Worm (Caenorhabditis elegans) whole organism, dauer: ENCODE results near the gene pqn-31.

ENCODE experiments used
- unc-62 ChIP-seq: sonication (generic microtip); optimal IDR thresholded peaks from 2 replicates; lab custom pipeline; 2017; ENCODE audit warnings: missing biosample characterization, missing genetic modification reagents, missing genetic modification characterization

The pqn-31 gene

ce11 chrV:9084252-9084651, 25.1 kb upstream of the pqn-31 start:
- TF ChIP-seq unc-62 (GFP tag; lab: Kevin White, UChicago), result no peak

- no peak for TF ChIP-seq unc-62 (GFP tag; lab: Kevin White, UChicago)
Observed at ce11 chrV:9085845-9086244, 23.5 kb upstream of the pqn-31 start.

- no peak for TF ChIP-seq unc-62 (GFP tag; lab: Kevin White, UChicago)
Observed at ce11 chrV:9088758-9089157, 20.6 kb upstream of the pqn-31 start.

ce11 chrV:9092209-9092608, 17.2 kb upstream of the pqn-31 start, which contains the start of gene T27E4.1:
Gene T27E4.1, plus strand, starts transcription at chrV:9092345.
- TF ChIP-seq unc-62 (GFP tag; lab: Kevin White, UChicago), result no peak

ce11 chrV:9094060-9094628, 15.2 kb upstream of the pqn-31 start:
- TF ChIP-seq unc-62 (GFP tag; lab: Kevin White, UChicago), result no peak

ce11 chrV:9094976-9095375, 14.4 kb upstream of the pqn-31 start:
- no peak for TF ChIP-seq unc-62 (GFP tag; lab: Kevin White, UChicago)

- TF ChIP-seq unc-62 (GFP tag; lab: Kevin White, UChicago), result no peak
Observed at ce11 chrV:9095613-9096317, 13.6 kb upstream of the pqn-31 start, which contains the start of gene F21C10.10. Gene F21C10.10, plus strand, starts transcription at chrV:9096267.

- no peak for TF ChIP-seq unc-62 (GFP tag; lab: Kevin White, UChicago)
Observed at ce11 chrV:9096674-9097073, 12.7 kb upstream of the pqn-31 start.

ce11 chrV:9097213-9097612, 12.2 kb upstream of the pqn-31 start:
- no peak for TF ChIP-seq unc-62 (GFP tag; lab: Kevin White, UChicago)

ce11 chrV:9098280-9098973, 11.0 kb upstream of the pqn-31 start, which contains the start of gene F21C10.9:
Gene F21C10.9, minus strand, starts transcription at chrV:9098696.
- TF ChIP-seq unc-62 (GFP tag; lab: Kevin White, UChicago), result no peak

ce11 chrV:9101062-9101461, 8.3 kb upstream of the pqn-31 start, which contains the start of gene frpr-6:
Gene frpr-6, minus strand, starts transcription at chrV:9101162.
- TF ChIP-seq unc-62 (GFP tag; lab: Kevin White, UChicago), result no peak

- TF ChIP-seq unc-62 (GFP tag; lab: Kevin White, UChicago), result no peak
Observed at ce11 chrV:9108219-9108618, 1.2 kb upstream of the pqn-31 start, which contains the start of gene F21C10.18. Gene F21C10.18, plus strand, starts transcription at chrV:9108519.

- no peak for TF ChIP-seq unc-62 (GFP tag; lab: Kevin White, UChicago)
Observed at ce11 chrV:9111957-9112356, 2.6 kb downstream of the pqn-31 start.

ce11 chrV:9112467-9112866, 3.1 kb downstream of the pqn-31 start, which contains the start of gene F21C10.7:
Gene F21C10.7, plus strand, starts transcription at chrV:9112767.
- TF ChIP-seq unc-62 (GFP tag; lab: Kevin White, UChicago), result no peak

ce11 chrV:9122004-9122403, 12.6 kb downstream of the pqn-31 start, which contains the start of gene F21C10.13:
Gene F21C10.13, plus strand, starts transcription at chrV:9122304.
- TF ChIP-seq unc-62 (GFP tag; lab: Kevin White, UChicago), result no peak

- TF ChIP-seq unc-62 (GFP tag; lab: Kevin White, UChicago), result no peak
Observed at ce11 chrV:9123186-9123585, 13.8 kb downstream of the pqn-31 start, which contains the start of gene F21C10.11. Gene F21C10.11, plus strand, starts transcription at chrV:9123486.
